Fruit fly (Drosophila melanogaster) whole organism, embryonic: ENCODE measurements around the gene CG5697.
A peak's percentile ranks its signal among the peaks of the same experiment; 100 is the strongest.

Experiments used
- ATbp ChIP-seq: fragments of 200-800 bp; sonication (Bioruptor generic); optimal IDR thresholded peaks from 2 replicates; lab custom pipeline; 2017; ENCODE audit warnings: missing biosample characterization, mild to moderate bottlenecking, missing genetic modification characterization, missing genetic modification reagents
- Bdp1 ChIP-seq: fragments of 200-800 bp; sonication (Bioruptor generic); optimal IDR thresholded peaks from 3 replicates; lab custom pipeline; 2016; ENCODE audit warnings: missing biosample characterization, missing genetic modification characterization
- CG1024 ChIP-seq: fragments of 200-800 bp; sonication (Bioruptor generic); IDR thresholded peaks from 2 replicates; pipeline ENCODE4 v1.3.6; 2022; ENCODE audit warnings: missing biosample characterization, missing genetic modification characterization
- CG11085 ChIP-seq: fragments of 200-800 bp; sonication (Bioruptor generic); IDR thresholded peaks from 2 replicates; pipeline ENCODE4 v1.3.6; 2022; ENCODE audit warnings: missing biosample characterization, missing genetic modification characterization
- CG11560 ChIP-seq: fragments of 200-800 bp; sonication (Bioruptor generic); IDR thresholded peaks from 3 replicates; pipeline ENCODE4 v1.3.6; 2022; ENCODE audit warnings: missing biosample characterization, missing genetic modification characterization
- CG11695 ChIP-seq: fragments of 200-800 bp; sonication (Bioruptor generic); IDR thresholded peaks from 3 replicates; pipeline ENCODE4 v1.3.6; 2022; ENCODE audit warnings: missing biosample characterization, missing genetic modification characterization
- CG11723 ChIP-seq: fragments of 200-800 bp; sonication (Bioruptor generic); optimal IDR thresholded peaks from 2 replicates; lab custom pipeline; 2017; ENCODE audit warnings: missing biosample characterization, mild to moderate bottlenecking, missing genetic modification characterization
- CG13296 ChIP-seq: fragments of 200-800 bp; sonication (Bioruptor generic); optimal IDR thresholded peaks from 3 replicates; lab custom pipeline; 2018; ENCODE audit warnings: missing biosample characterization, mild to moderate bottlenecking, missing genetic modification characterization
- CG13624 ChIP-seq: fragments of 200-800 bp; sonication (Bioruptor generic); optimal IDR thresholded peaks from 2 replicates; lab custom pipeline; 2016; ENCODE audit warnings: missing biosample characterization, missing genetic modification characterization
- CG15011 ChIP-seq: fragments of 200-800 bp; sonication (Bioruptor generic); optimal IDR thresholded peaks from 3 replicates; lab custom pipeline; 2018; ENCODE audit warnings: missing biosample characterization, mild to moderate bottlenecking, missing genetic modification characterization
- CG17385 ChIP-seq: fragments of 200-800 bp; sonication (Bioruptor generic); optimal IDR thresholded peaks from 3 replicates; lab custom pipeline; 2018; ENCODE audit warnings: missing biosample characterization, mild to moderate bottlenecking, missing genetic modification characterization
- CG17568 ChIP-seq: fragments of 200-800 bp; sonication (Bioruptor generic); optimal IDR thresholded peaks from 2 replicates; lab custom pipeline; 2018; ENCODE audit warnings: missing biosample characterization, mild to moderate bottlenecking, missing genetic modification characterization, moderate library complexity
- CG17912 ChIP-seq: fragments of 200-800 bp; sonication (Bioruptor generic); optimal IDR thresholded peaks from 2 replicates; lab custom pipeline; 2018; ENCODE audit warnings: missing biosample characterization, mild to moderate bottlenecking, missing genetic modification characterization
- CG18599 ChIP-seq: fragments of 200-800 bp; sonication (Bioruptor generic); optimal IDR thresholded peaks from 3 replicates; lab custom pipeline; 2017; ENCODE audit warnings: missing biosample characterization, missing genetic modification characterization, mild to moderate bottlenecking, moderate library complexity, missing genetic modification reagents
- CG2129 ChIP-seq: fragments of 200-800 bp; sonication (Bioruptor generic); IDR thresholded peaks from 2 replicates; pipeline ENCODE4 v1.3.6; 2022; ENCODE audit warnings: missing biosample characterization, missing genetic modification characterization; ENCODE audit not compliant: partially characterized antibody
- CG32772 ChIP-seq: fragments of 200-800 bp; sonication (Bioruptor generic); IDR thresholded peaks from 2 replicates; pipeline ENCODE4 v1.3.6; 2022; ENCODE audit warnings: missing biosample characterization, missing genetic modification characterization
- CG34224 ChIP-seq: fragments of 200-800 bp; sonication (Bioruptor generic); IDR thresholded peaks from 3 replicates; pipeline ENCODE4 v1.3.6; 2022; ENCODE audit warnings: missing biosample characterization, missing genetic modification characterization; ENCODE audit not compliant: partially characterized antibody
- CG3726 ChIP-seq: fragments of 200-800 bp; sonication (Bioruptor generic); IDR thresholded peaks from 3 replicates; pipeline ENCODE4, ENCODE4 v1.3.6; 2022; ENCODE audit warnings: missing biosample characterization, missing genetic modification characterization
- CG5245 ChIP-seq: fragments of 200-800 bp; sonication (Bioruptor generic); optimal IDR thresholded peaks from 3 replicates; lab custom pipeline; 2016; ENCODE audit warnings: missing biosample characterization, missing genetic modification characterization
- D19B ChIP-seq: fragments of 200-800 bp; sonication (Bioruptor generic); optimal IDR thresholded peaks from 2 replicates; lab custom pipeline; 2017; ENCODE audit warnings: missing biosample characterization, mild to moderate bottlenecking, missing genetic modification characterization
- Eip74EF ChIP-seq, 2 experiments: fragments of 200-800 bp in 1 of 2; fragments of >200 bp in 1 of 2; sonication (Bioruptor generic) in 1 of 2; optimal IDR thresholded peaks; 2 replicates each; lab custom pipeline; 2017 to 2019; ENCODE audit warnings: missing biosample characterization in 2 of 2, missing genetic modification characterization in 2 of 2, mild to moderate bottlenecking in 1 of 2, moderate library complexity in 1 of 2
- Fer2 ChIP-seq: fragments of 200-800 bp; sonication (Bioruptor generic); optimal IDR thresholded peaks from 2 replicates; lab custom pipeline; 2018; ENCODE audit warnings: missing biosample characterization, mild to moderate bottlenecking, missing genetic modification characterization, moderate library complexity
- H15 ChIP-seq: fragments of 200-800 bp; sonication (Bioruptor generic); IDR thresholded peaks from 3 replicates; pipeline ENCODE4 v1.3.6; 2022; ENCODE audit warnings: missing biosample characterization, missing genetic modification characterization
- HLH54F ChIP-seq: fragments of 200-800 bp; sonication (Bioruptor generic); optimal IDR thresholded peaks from 3 replicates; lab custom pipeline; 2016; ENCODE audit warnings: missing biosample characterization, missing genetic modification characterization
- HmgZ ChIP-seq: fragments of 200-800 bp; sonication (Bioruptor generic); optimal IDR thresholded peaks from 2 replicates; lab custom pipeline; 2018; ENCODE audit warnings: missing biosample characterization, mild to moderate bottlenecking, missing genetic modification characterization
- Meics ChIP-seq: fragments of 200-800 bp; sonication (Bioruptor generic); optimal IDR thresholded peaks from 2 replicates; lab custom pipeline; 2017; ENCODE audit warnings: missing biosample characterization, mild to moderate bottlenecking, missing genetic modification characterization
- Pdp1 ChIP-seq, 2 experiments: fragments of 200-800 bp; sonication (Bioruptor generic); optimal IDR thresholded peaks; 3 replicates each; lab custom pipeline; 2016; ENCODE audit warnings: missing biosample characterization in 2 of 2, missing genetic modification characterization in 2 of 2, mild to moderate bottlenecking in 1 of 2, moderate library complexity in 1 of 2
- Rfx ChIP-seq: fragments of 200-800 bp; sonication (Bioruptor generic); IDR thresholded peaks from 2 replicates; pipeline ENCODE4 v1.3.6; 2022; ENCODE audit warnings: missing biosample characterization, missing genetic modification characterization
- Xrp1 ChIP-seq: fragments of 200-800 bp; sonication (Bioruptor generic); IDR thresholded peaks from 2 replicates; pipeline ENCODE4 v1.3.6; 2022; ENCODE audit warnings: missing biosample characterization, missing genetic modification characterization
- ap ChIP-seq: fragments of 200-800 bp; sonication (Bioruptor generic); IDR thresholded peaks from 2 replicates; pipeline ENCODE4 v1.3.6; 2022; ENCODE audit warnings: missing biosample characterization, missing genetic modification characterization
- br ChIP-seq: fragments of >200 bp; optimal IDR thresholded peaks from 2 replicates; lab custom pipeline; 2017
- chif ChIP-seq, 2 experiments: fragments of 200-800 bp; sonication (Bioruptor generic); optimal IDR thresholded peaks; 3 replicates each; lab custom pipeline; 2016; ENCODE audit warnings: missing biosample characterization in 2 of 2, missing genetic modification characterization in 2 of 2
- chinmo ChIP-seq: fragments of 200-800 bp; sonication (Bioruptor generic); IDR thresholded peaks from 4 replicates; pipeline ENCODE4 v1.3.6; 2022; ENCODE audit warnings: missing biosample characterization, missing genetic modification characterization; ENCODE audit not compliant: partially characterized antibody
- dm ChIP-seq: fragments of 200-800 bp; sonication (Bioruptor generic); optimal IDR thresholded peaks from 3 replicates; lab custom pipeline; 2016; ENCODE audit warnings: missing biosample characterization, missing genetic modification characterization
- dmrt11E ChIP-seq: fragments of 200-800 bp; sonication (Bioruptor generic); optimal IDR thresholded peaks from 3 replicates; lab custom pipeline; 2018; ENCODE audit warnings: missing biosample characterization, mild to moderate bottlenecking, missing genetic modification characterization, moderate library complexity
- esg ChIP-seq: fragments of 200-800 bp; sonication (Bioruptor generic); conservative IDR thresholded peaks from 2 replicates; pipeline ENCODE4 v1.3.6; 2022; ENCODE audit warnings: missing biosample characterization, missing genetic modification characterization
- exex ChIP-seq: fragments of 200-800 bp; sonication (Bioruptor generic); optimal IDR thresholded peaks from 4 replicates; lab custom pipeline; 2018; ENCODE audit warnings: missing biosample characterization, mild to moderate bottlenecking, missing genetic modification characterization, moderate library complexity
- fu2 ChIP-seq: fragments of 200-800 bp; sonication (Bioruptor generic); optimal IDR thresholded peaks from 2 replicates; lab custom pipeline; 2016; ENCODE audit warnings: missing biosample characterization, missing genetic modification characterization
- kni ChIP-seq: fragments of 200-800 bp; sonication (Bioruptor generic); optimal IDR thresholded peaks from 3 replicates; lab custom pipeline; 2017; ENCODE audit warnings: mild to moderate bottlenecking, missing biosample characterization, missing genetic modification reagents, missing genetic modification characterization
- knrl ChIP-seq: fragments of 200-800 bp; sonication (Bioruptor generic); IDR thresholded peaks from 3 replicates; pipeline ENCODE4 v1.3.6; 2022; ENCODE audit warnings: missing biosample characterization, missing genetic modification characterization; ENCODE audit not compliant: partially characterized antibody
- lbe ChIP-seq: fragments of 200-800 bp; sonication (Bioruptor generic); optimal IDR thresholded peaks from 2 replicates; lab custom pipeline; 2016; ENCODE audit warnings: missing biosample characterization, mild to moderate bottlenecking, missing genetic modification characterization
- lmd ChIP-seq: fragments of 200-800 bp; sonication (Bioruptor generic); IDR thresholded peaks from 2 replicates; pipeline ENCODE4 v1.3.6; 2022; ENCODE audit warnings: missing biosample characterization, missing genetic modification characterization
- mam ChIP-seq: fragments of 200-800 bp; sonication (Bioruptor generic); optimal IDR thresholded peaks from 3 replicates; lab custom pipeline; 2016; ENCODE audit warnings: missing biosample characterization, missing genetic modification characterization
- odd ChIP-seq: fragments of 200-800 bp; sonication (Bioruptor generic); optimal IDR thresholded peaks from 2 replicates; lab custom pipeline; 2017; ENCODE audit warnings: missing biosample characterization, mild to moderate bottlenecking, missing genetic modification characterization
- peb ChIP-seq: fragments of 200-800 bp; sonication (Bioruptor generic); IDR thresholded peaks from 2 replicates; pipeline ENCODE4 v1.3.6; 2022; ENCODE audit warnings: missing biosample characterization, missing genetic modification characterization
- phol ChIP-seq: fragments of 200-800 bp; sonication (Bioruptor generic); optimal IDR thresholded peaks from 3 replicates; lab custom pipeline; 2018; ENCODE audit warnings: missing biosample characterization, mild to moderate bottlenecking, missing genetic modification characterization, moderate library complexity
- ro ChIP-seq: fragments of 200-800 bp; sonication (Bioruptor generic); IDR thresholded peaks from 2 replicates; pipeline ENCODE4 v1.3.6; 2022; ENCODE audit warnings: missing biosample characterization, missing genetic modification characterization
- seq ChIP-seq: fragments of 200-800 bp; sonication (Bioruptor generic); IDR thresholded peaks from 2 replicates; pipeline ENCODE4 v1.3.6; 2022; ENCODE audit warnings: missing biosample characterization, missing genetic modification characterization
- tll ChIP-seq, 2 experiments: fragments of 200-800 bp in 1 of 2; fragments of >200 bp in 1 of 2; sonication (Bioruptor generic) in 1 of 2; optimal IDR thresholded peaks; 2 replicates each; lab custom pipeline; 2017 to 2019; ENCODE audit warnings: missing biosample characterization in 2 of 2, missing genetic modification characterization in 2 of 2, mild to moderate bottlenecking in 1 of 2, moderate library complexity in 1 of 2
- trh ChIP-seq: fragments of 200-800 bp; sonication (Bioruptor generic); optimal IDR thresholded peaks from 2 replicates; lab custom pipeline; 2016; ENCODE audit warnings: missing biosample characterization, missing genetic modification characterization

Gene CG5697

DNA sequence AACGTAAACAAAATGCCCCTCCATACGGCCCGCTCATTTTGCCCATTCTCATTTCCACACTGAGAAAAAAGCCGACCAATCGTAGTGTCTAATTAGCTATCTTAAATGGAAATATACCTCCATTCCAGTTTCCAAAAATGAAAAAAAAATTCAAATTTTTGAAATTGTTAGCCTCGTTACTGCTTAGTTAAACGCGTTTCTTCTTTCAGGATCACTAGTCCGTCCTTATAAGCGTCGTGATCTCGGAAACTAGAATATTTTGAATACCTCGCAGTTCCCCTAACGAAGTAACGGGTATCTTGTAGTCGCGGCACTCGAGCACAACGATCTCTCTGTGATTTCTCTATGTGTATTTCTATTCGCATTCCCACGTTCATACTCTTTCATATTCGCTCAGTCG, 26.1 kb upstream of the CG5697 start (continued):
- TF ChIP-seq esg (GFP tag; lab: Robert Waterston, UW) = peak; percentile 45; the same call in 1 of the 2 replicates
- no peak for TF ChIP-seq knrl
- no peak for TF ChIP-seq Bdp1 (GFP tag; lab: Kevin White, UChicago)
- TF ChIP-seq chif (GFP tag; optimal IDR thresholded peaks at IDR 0.05; lab: Kevin White, UChicago) = peak in 1 of 2 experiments; percentile 40
- TF ChIP-seq CG15011 (GFP tag; lab: Kevin White, UChicago) = peak; percentile 34
- peak; percentile 53 for TF ChIP-seq phol (tag; lab: Kevin White, UChicago)
- TF ChIP-seq CG1024 (GFP tag; lab: Robert Waterston, UW) = no peak
- TF ChIP-seq H15 (GFP tag; lab: Robert Waterston, UW) = no peak
- TF ChIP-seq peb (GFP tag; lab: Robert Waterston, UW) = no peak
- peak; percentile 37 for TF ChIP-seq CG17385 (GFP tag; lab: Kevin White, UChicago)
- TF ChIP-seq CG32772 (GFP tag; lab: Robert Waterston, UW) = peak; percentile 37; the same call in 1 of the 2 replicates
- TF ChIP-seq CG2129 (GFP tag; lab: Robert Waterston, UW) = no peak
- peak; percentile 45 for TF ChIP-seq Meics (GFP tag; lab: Kevin White, UChicago)
- peak; percentile 67 for TF ChIP-seq CG13624
- peak in 1 of 2 experiments; percentile 46 for TF ChIP-seq Eip74EF (GFP tag; optimal IDR thresholded peaks at IDR 0.05; lab: Kevin White, UChicago)
- no peak for TF ChIP-seq chinmo (GFP tag; lab: Robert Waterston, UW)
- peak; percentile 50 for TF ChIP-seq odd
- no peak for TF ChIP-seq br (lab: Kevin White, UChicago)
- peak; percentile 28 to 69 for TF ChIP-seq Pdp1 (GFP tag; optimal IDR thresholded peaks at IDR 0.05; lab: Kevin White, UChicago)
- TF ChIP-seq CG5245 (GFP tag; lab: Kevin White, UChicago) = no peak
- peak; percentile 35 for TF ChIP-seq ATbp (GFP tag; lab: Kevin White, UChicago)
- TF ChIP-seq seq (GFP tag; lab: Robert Waterston, UW) = 0 out of 2 replicates have a peak, but pooled peaks have one; percentile 36
- TF ChIP-seq CG18599 = peak; percentile 69
- TF ChIP-seq dm (GFP tag; lab: Kevin White, UChicago) = peak; percentile 3
- no peak for TF ChIP-seq ap (GFP tag; lab: Robert Waterston, UW)
- TF ChIP-seq CG3726 (GFP tag; lab: Robert Waterston, UW) = 0 out of 3 replicates have a peak, but pooled peaks have one; percentile 18
- TF ChIP-seq trh (GFP tag; lab: Kevin White, UChicago) = peak; percentile 14
- peak; percentile 69 for TF ChIP-seq CG13296 (GFP tag; lab: Kevin White, UChicago)
- peak; percentile 47; the same call in 2 of the 3 replicates for TF ChIP-seq CG11560 (tag; lab: Robert Waterston, UW)
- peak; percentile 64; the same call in 2 of the 3 replicates for TF ChIP-seq CG11695 (GFP tag; lab: Robert Waterston, UW)
- no peak for TF ChIP-seq CG34224
- peak; percentile 26 for TF ChIP-seq HLH54F (GFP tag; lab: Kevin White, UChicago)
- TF ChIP-seq D19B = peak; percentile 65
- peak; percentile 66 for TF ChIP-seq mam (GFP tag; lab: Kevin White, UChicago)
- peak; percentile 70 for TF ChIP-seq lmd (GFP tag; lab: Robert Waterston, UW)
- TF ChIP-seq CG11085 = peak; percentile 26; the same call in 1 of the 2 replicates
- peak; percentile 37 for TF ChIP-seq fu2 (GFP tag; lab: Kevin White, UChicago)
- TF ChIP-seq lbe (GFP tag; lab: Kevin White, UChicago) = no peak
- TF ChIP-seq CG17912 (GFP tag; lab: Kevin White, UChicago) = no peak
- TF ChIP-seq CG11723 = peak; percentile 9
- TF ChIP-seq Fer2 (tag; lab: Kevin White, UChicago) = no peak
- peak; percentile 30; the same call in 1 of the 2 replicates for TF ChIP-seq Xrp1 (GFP tag; lab: Robert Waterston, UW)
- no peak for TF ChIP-seq ro (GFP tag; lab: Robert Waterston, UW)
- TF ChIP-seq exex = no peak
- no peak for TF ChIP-seq tll (GFP tag; optimal IDR thresholded peaks at IDR 0.05; lab: Kevin White, UChicago)
- no peak for TF ChIP-seq kni
- TF ChIP-seq dmrt11E (tag; lab: Kevin White, UChicago) = no peak
- no peak for TF ChIP-seq CG17568 (GFP tag; lab: Kevin White, UChicago)
- TF ChIP-seq HmgZ (tag; lab: Kevin White, UChicago) = no peak
- peak; percentile 65; the same call in 1 of the 2 replicates for TF ChIP-seq Rfx (GFP tag; lab: Robert Waterston, UW)
